Worm (Caenorhabditis elegans) whole organism, L1 larva: Measurements from ENCODE around the gene plr-1.

Experiments
- C04F5.9 ChIP-seq: sonication (generic microtip); optimal IDR thresholded peaks from 2 replicates; lab custom pipeline; 2016; ENCODE audit warnings: missing genetic modification characterization, missing compliant biosample characterization
- aha-1 ChIP-seq: fragments of 150-350 bp; optimal IDR thresholded peaks from 2 replicates; lab custom pipeline; 2014; ENCODE audit warnings: missing biosample characterization, missing genetic modification characterization
- alr-1 ChIP-seq: fragments of 200-800 bp; sonication (Bioruptor generic); optimal IDR thresholded peaks from 2 replicates; lab custom pipeline; 2018; ENCODE audit warnings: borderline replicate concordance, mild to moderate bottlenecking, missing genetic modification characterization, missing compliant biosample characterization
- aly-2 ChIP-seq: fragments of 150-350 bp; optimal IDR thresholded peaks from 2 replicates; lab custom pipeline; 2014; ENCODE audit warnings: missing biosample characterization, missing genetic modification characterization
- ama-1 ChIP-seq: fragments of 150-350 bp; optimal IDR thresholded peaks from 2 replicates; lab custom pipeline; 2014
- blmp-1 ChIP-seq: fragments of 150-350 bp; optimal IDR thresholded peaks from 2 replicates; lab custom pipeline; 2014; ENCODE audit warnings: missing biosample characterization, missing genetic modification characterization
- ceh-63 ChIP-seq: fragments of 200-800 bp; sonication (Bioruptor generic); optimal IDR thresholded peaks from 2 replicates; lab custom pipeline; 2018; ENCODE audit warnings: mild to moderate bottlenecking, missing genetic modification characterization, missing compliant biosample characterization
- ceh-82 ChIP-seq, 3 experiments: fragments of 150-350 bp in 1 of 3; sonication (generic microtip) in 2 of 3; optimal IDR thresholded peaks; 2 replicates each; lab custom pipeline; 2014 to 2017; ENCODE audit warnings: missing biosample characterization in 3 of 3, missing genetic modification characterization in 3 of 3
- ceh-90 ChIP-seq: sonication (generic microtip); optimal IDR thresholded peaks from 2 replicates; lab custom pipeline; 2016; ENCODE audit warnings: missing genetic modification characterization, missing compliant biosample characterization
- ces-1 ChIP-seq: fragments of 150-350 bp; optimal IDR thresholded peaks from 2 replicates; lab custom pipeline; 2014; ENCODE audit warnings: missing biosample characterization, missing genetic modification reagents, missing genetic modification characterization
- dpl-1 ChIP-seq, 3 experiments: fragments of 150-350 bp in 2 of 3; sonication (generic microtip) in 1 of 3; optimal IDR thresholded peaks; 2 replicates each; lab custom pipeline; 2014 to 2017; ENCODE audit warnings: missing biosample characterization in 3 of 3, missing genetic modification characterization in 3 of 3, missing genetic modification reagents in 3 of 3
- efl-1 ChIP-seq, 4 experiments: fragments of 150-350 bp; optimal IDR thresholded peaks in 3 of 4; peaks in 1 of 4; 1 replicate in 1 of 4; 2 replicates in 3 of 4; lab custom pipeline; 2014; ENCODE audit warnings: missing biosample characterization in 2 of 4, missing genetic modification characterization in 2 of 4, missing genetic modification reagents in 2 of 4
- efl-3 ChIP-seq: fragments of 200-800 bp; sonication (Bioruptor generic); optimal IDR thresholded peaks from 2 replicates; lab custom pipeline; 2018; ENCODE audit warnings: mild to moderate bottlenecking, missing genetic modification characterization, missing compliant biosample characterization
- elt-2 ChIP-seq: sonication (generic microtip); optimal IDR thresholded peaks from 2 replicates; lab custom pipeline; 2016; ENCODE audit warnings: missing genetic modification characterization, mild to moderate bottlenecking, inconsistent platforms, missing compliant biosample characterization, missing genetic modification reagents
- elt-3 ChIP-seq, 6 experiments: fragments of 150-350 bp in 1 of 6; sonication (generic microtip); optimal IDR thresholded peaks; 2 replicates each; lab custom pipeline; 2017 to 2018; ENCODE audit warnings: missing biosample characterization in 6 of 6, missing genetic modification characterization in 6 of 6, inconsistent platforms in 1 of 6
- fkh-10 ChIP-seq: sonication (generic microtip); optimal IDR thresholded peaks from 2 replicates; lab custom pipeline; 2017; ENCODE audit warnings: missing biosample characterization, missing genetic modification reagents, missing genetic modification characterization
- fkh-8 ChIP-seq: sonication (generic microtip); optimal IDR thresholded peaks from 2 replicates; lab custom pipeline; 2016; ENCODE audit warnings: mild to moderate bottlenecking, missing genetic modification characterization, missing compliant biosample characterization
- fos-1 ChIP-seq: fragments of 150-350 bp; optimal IDR thresholded peaks from 2 replicates; lab custom pipeline; 2014; ENCODE audit warnings: missing biosample characterization, missing genetic modification characterization
- grh-1 ChIP-seq: fragments of 200-800 bp; sonication (Bioruptor generic); IDR thresholded peaks from 2 replicates; pipeline ENCODE4 v1.3.6; 2022; ENCODE audit warnings: missing genetic modification reagents, missing genetic modification characterization, missing compliant biosample characterization
- hlh-4 ChIP-seq: sonication (generic microtip); optimal IDR thresholded peaks from 2 replicates; lab custom pipeline; 2016; ENCODE audit warnings: mild to moderate bottlenecking, missing genetic modification characterization, missing compliant biosample characterization
- hpl-2 ChIP-seq: fragments of 150-350 bp; optimal IDR thresholded peaks from 2 replicates; lab custom pipeline; 2014; ENCODE audit warnings: missing biosample characterization, missing genetic modification reagents, missing genetic modification characterization
- irx-1 ChIP-seq: sonication (generic microtip); optimal IDR thresholded peaks from 2 replicates; lab custom pipeline; 2016; ENCODE audit warnings: missing genetic modification characterization, missing compliant biosample characterization
- lin-13 ChIP-seq: fragments of 150-350 bp; optimal IDR thresholded peaks from 2 replicates; lab custom pipeline; 2014; ENCODE audit warnings: missing biosample characterization, missing genetic modification reagents, missing genetic modification characterization
- lin-14 ChIP-seq: fragments of 200-800 bp; sonication (Bioruptor generic); optimal IDR thresholded peaks from 2 replicates; lab custom pipeline; 2018; ENCODE audit warnings: mild to moderate bottlenecking, missing genetic modification characterization, moderate library complexity, missing compliant biosample characterization
- lin-35 ChIP-seq, 2 experiments: fragments of 150-350 bp; optimal IDR thresholded peaks; 2 replicates each; lab custom pipeline; 2014; ENCODE audit warnings: missing biosample characterization in 2 of 2, missing genetic modification characterization in 2 of 2, missing genetic modification reagents in 2 of 2
- lir-3 ChIP-seq: sonication (generic microtip); optimal IDR thresholded peaks from 2 replicates; lab custom pipeline; 2016; ENCODE audit warnings: mild to moderate bottlenecking, missing genetic modification characterization, moderate library complexity, missing compliant biosample characterization; ENCODE audit not compliant: poor library complexity
- lsy-2 ChIP-seq, 2 experiments: fragments of 150-350 bp; optimal IDR thresholded peaks; 2 replicates each; lab custom pipeline; 2014; ENCODE audit warnings: missing biosample characterization in 2 of 2, missing genetic modification characterization in 2 of 2
- mdl-1 ChIP-seq, 2 experiments: fragments of 150-350 bp; optimal IDR thresholded peaks; 2 replicates each; lab custom pipeline; 2014 to 2017; ENCODE audit warnings: missing biosample characterization in 2 of 2, missing genetic modification characterization in 2 of 2, inconsistent platforms in 1 of 2
- mef-2 ChIP-seq: fragments of 150-350 bp; optimal IDR thresholded peaks from 2 replicates; lab custom pipeline; 2014; ENCODE audit warnings: missing biosample characterization, missing genetic modification characterization
- mep-1 ChIP-seq: fragments of 150-350 bp; optimal IDR thresholded peaks from 2 replicates; lab custom pipeline; 2014; ENCODE audit warnings: missing biosample characterization, missing genetic modification characterization
- nhr-11 ChIP-seq: fragments of 150-350 bp; optimal IDR thresholded peaks from 2 replicates; lab custom pipeline; 2014; ENCODE audit warnings: missing biosample characterization, missing genetic modification characterization
- nhr-12 ChIP-seq: sonication (generic microtip); optimal IDR thresholded peaks from 2 replicates; lab custom pipeline; 2017; ENCODE audit warnings: missing biosample characterization, missing genetic modification characterization
- nhr-28 ChIP-seq: fragments of 150-350 bp; optimal IDR thresholded peaks from 2 replicates; lab custom pipeline; 2014; ENCODE audit warnings: missing biosample characterization, missing genetic modification characterization
- nhr-47 ChIP-seq: sonication (generic microtip); optimal IDR thresholded peaks from 2 replicates; lab custom pipeline; 2016; ENCODE audit warnings: mild to moderate bottlenecking, missing genetic modification characterization, moderate library complexity, missing compliant biosample characterization
- nhr-71 ChIP-seq: sonication (generic microtip); optimal IDR thresholded peaks from 2 replicates; lab custom pipeline; 2016; ENCODE audit warnings: mild to moderate bottlenecking, missing genetic modification characterization, moderate library complexity, missing compliant biosample characterization
- nhr-84 ChIP-seq: sonication (generic microtip); optimal IDR thresholded peaks from 2 replicates; lab custom pipeline; 2017; ENCODE audit warnings: missing biosample characterization, missing genetic modification characterization
- nhr-85 ChIP-seq: sonication (generic microtip); peaks from one replicate; lab custom pipeline; 2016; ENCODE audit warnings: missing genetic modification characterization, inconsistent platforms, missing compliant biosample characterization
- nhr-90 ChIP-seq: sonication (generic microtip); optimal IDR thresholded peaks from 2 replicates; lab custom pipeline; 2016; ENCODE audit warnings: mild to moderate bottlenecking, missing genetic modification characterization, missing compliant biosample characterization; ENCODE audit not compliant: poor library complexity
- pqm-1 ChIP-seq: sonication (generic microtip); optimal IDR thresholded peaks from 3 replicates; lab custom pipeline; 2017; ENCODE audit warnings: missing biosample characterization, missing genetic modification characterization
- skn-1 ChIP-seq: fragments of 150-350 bp; optimal IDR thresholded peaks from 2 replicates; lab custom pipeline; 2014; ENCODE audit warnings: missing biosample characterization, missing genetic modification characterization
- snu-23 ChIP-seq: sonication (generic microtip); optimal IDR thresholded peaks from 2 replicates; lab custom pipeline; 2016; ENCODE audit warnings: missing genetic modification characterization, missing compliant biosample characterization
- sptf-1 ChIP-seq: fragments of 150-350 bp; optimal IDR thresholded peaks from 2 replicates; lab custom pipeline; 2014; ENCODE audit warnings: missing biosample characterization, missing genetic modification characterization
- sup-37 ChIP-seq: fragments of 200-800 bp; sonication (Bioruptor generic); optimal IDR thresholded peaks from 2 replicates; lab custom pipeline; 2018; ENCODE audit warnings: mild to moderate bottlenecking, missing genetic modification characterization, missing compliant biosample characterization
- tbx-2 ChIP-seq: sonication (generic microtip); optimal IDR thresholded peaks from 2 replicates; lab custom pipeline; 2016; ENCODE audit warnings: missing genetic modification characterization, missing compliant biosample characterization
- unc-130 ChIP-seq: fragments of 150-350 bp; optimal IDR thresholded peaks from 2 replicates; lab custom pipeline; 2017; ENCODE audit warnings: missing biosample characterization, missing genetic modification characterization, inconsistent platforms
- unc-98 ChIP-seq: fragments of 200-800 bp; sonication (Bioruptor generic); IDR thresholded peaks from 2 replicates; pipeline ENCODE4 v1.3.6; 2022; ENCODE audit warnings: missing genetic modification characterization, missing compliant biosample characterization
- vab-15 ChIP-seq: sonication (generic microtip); optimal IDR thresholded peaks from 2 replicates; lab custom pipeline; 2017; ENCODE audit warnings: missing genotype, mild to moderate bottlenecking, missing genetic modification characterization, missing compliant biosample characterization
- ztf-11 ChIP-seq, 2 experiments: sonication (generic microtip); optimal IDR thresholded peaks; 2 replicates each; lab custom pipeline; 2016 to 2017; ENCODE audit warnings: missing genetic modification characterization in 2 of 2, missing biosample characterization in 1 of 2, missing compliant biosample characterization in 1 of 2
- ztf-4 ChIP-seq: fragments of 150-350 bp; optimal IDR thresholded peaks from 2 replicates; lab custom pipeline; 2014; ENCODE audit warnings: missing biosample characterization, missing genetic modification characterization

Gene plr-1

DNA sequence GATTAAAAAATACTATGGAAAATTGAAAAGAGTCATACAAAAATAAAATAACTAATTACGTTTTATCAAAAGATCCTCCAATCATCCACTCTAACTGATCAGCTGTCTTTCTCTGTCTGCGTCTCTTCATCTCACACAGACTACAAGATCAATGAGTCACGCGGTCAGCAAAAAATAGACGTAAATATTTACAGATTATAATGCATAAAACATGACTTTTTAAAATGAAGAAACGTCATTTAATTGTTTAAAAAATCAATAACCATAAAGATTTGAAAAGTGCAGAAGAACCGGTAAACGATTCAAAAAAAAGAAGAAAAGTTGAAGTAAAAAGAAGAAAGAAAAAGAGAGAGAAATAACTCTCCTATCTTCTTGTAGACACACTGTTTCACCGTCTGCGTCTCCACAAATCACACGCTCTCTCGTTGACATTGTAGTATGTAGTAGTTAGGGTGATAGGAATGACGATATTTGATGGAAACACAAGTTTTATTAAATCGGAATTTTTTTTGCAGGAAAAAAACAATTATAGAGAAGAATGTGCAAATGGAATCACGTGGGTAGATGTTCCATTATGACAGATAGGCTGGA is 11.8 kb upstream of the plr-1 start (continued):
- TF ChIP-seq hpl-2 (GFP tag; lab: Kevin White, UChicago) (no peak), grh-1 (GFP tag; lab: Robert Waterston, UW) (no peak), efl-3 (no peak), nhr-85 (tag; lab: Kevin White, UChicago) (peak; percentile 78), fkh-10 (GFP tag; lab: Kevin White, UChicago) (no peak), tbx-2 (tag; lab: Kevin White, UChicago) (peak; percentile 11), blmp-1 (peak; percentile 43), hlh-4 (no peak), mdl-1 (tag; optimal IDR thresholded peaks at IDR 0.05; lab: Kevin White, UChicago) (peak in 1 of 2 experiments; percentile 33), ceh-63 (GFP tag; lab: Kevin White, UChicago) (no peak), lin-13 (GFP tag; lab: Kevin White, UChicago) (no peak), sptf-1 (tag; lab: Kevin White, UChicago) (no peak), vab-15 (tag; lab: Kevin White, UChicago) (no peak), lsy-2 (tag; optimal IDR thresholded peaks at IDR 0.05; lab: Kevin White, UChicago) (peak; percentile 36 to 45), elt-2 (tag; lab: Kevin White, UChicago) (peak; percentile 65), ceh-82 (tag; optimal IDR thresholded peaks at IDR 0.05; lab: Kevin White, UChicago) (no peak), sup-37 (GFP tag; lab: Kevin White, UChicago) (no peak), mep-1 (tag; lab: Kevin White, UChicago) (peak; percentile 72), dpl-1 (GFP tag; optimal IDR thresholded peaks at IDR 0.05; lab: Kevin White, UChicago) (peak in 1 of 3 experiments; percentile 8), nhr-12 (tag; lab: Kevin White, UChicago) (no peak), aly-2 (tag; lab: Kevin White, UChicago) (no peak), efl-1 (optimal IDR thresholded peaks at IDR 0.05; lab: Kevin White, UChicago) (peak in 1 of 2 experiments; percentile 16), efl-1 (GFP tag; optimal IDR thresholded peaks at IDR 0.05 in 1 of 2; lab: Kevin White, UChicago) (peak; percentile 16 to 88), ztf-11 (tag; optimal IDR thresholded peaks at IDR 0.05; lab: Kevin White, UChicago) (no peak), lin-35 (GFP tag; optimal IDR thresholded peaks at IDR 0.05; lab: Kevin White, UChicago) (peak in 1 of 2 experiments; percentile 58), aha-1 (no peak), lir-3 (tag; lab: Kevin White, UChicago) (peak; percentile 15), pqm-1 (tag; lab: Kevin White, UChicago) (no peak), skn-1 (tag; lab: Kevin White, UChicago) (no peak), irx-1 (tag; lab: Kevin White, UChicago) (peak; percentile 42), nhr-90 (tag; lab: Kevin White, UChicago) (peak; percentile 56), unc-98 (GFP tag; lab: Robert Waterston, UW) (no peak), snu-23 (GFP tag; lab: Kevin White, UChicago) (peak; percentile 61), mef-2 (tag; lab: Kevin White, UChicago) (no peak), alr-1 (tag; lab: Kevin White, UChicago) (no peak), fkh-8 (tag; lab: Kevin White, UChicago) (no peak), elt-3 (tag; optimal IDR thresholded peaks at IDR 0.05; lab: Kevin White, UChicago) (peak in 2 of 6 experiments; percentile 66 to 82), nhr-47 (tag; lab: Kevin White, UChicago) (peak; percentile 22), C04F5.9 (tag; lab: Kevin White, UChicago) (no peak), lin-14 (GFP tag; lab: Kevin White, UChicago) (peak; percentile 66), nhr-28 (peak; percentile 30), nhr-11 (tag; lab: Kevin White, UChicago) (peak; percentile 20), ceh-90 (tag; lab: Kevin White, UChicago) (no peak), ces-1 (GFP tag; lab: Kevin White, UChicago) (no peak), ama-1 (lab: Kevin White, UChicago) (no peak), unc-130 (tag; lab: Kevin White, UChicago) (peak; percentile 42), nhr-84 (tag; lab: Kevin White, UChicago) (no peak), ztf-4 (no peak), fos-1 (tag; lab: Kevin White, UChicago) (no peak), nhr-71 (tag; lab: Kevin White, UChicago) (peak; percentile 81)
